Fruit fly (Drosophila melanogaster) whole organism, embryonic: ENCODE results near the gene CG17906.

ENCODE experiments used
- Adf1 ChIP-seq: fragments of 200-800 bp; sonication (Bioruptor generic); IDR thresholded peaks from 2 replicates; pipeline ENCODE4 v1.3.6; 2022; ENCODE audit warnings: missing biosample characterization, missing genetic modification characterization
- C15 ChIP-seq: fragments of 200-800 bp; sonication (Bioruptor generic); IDR thresholded peaks from 3 replicates; pipeline ENCODE4 v1.3.6; 2022; ENCODE audit warnings: missing biosample characterization, missing genetic modification characterization
- CG10267 ChIP-seq: fragments of 200-800 bp; sonication (Bioruptor generic); optimal IDR thresholded peaks from 2 replicates; lab custom pipeline; 2018; ENCODE audit warnings: missing biosample characterization, mild to moderate bottlenecking, missing genetic modification characterization, moderate library complexity
- CG10543 ChIP-seq: fragments of 200-800 bp; sonication (Bioruptor generic); optimal IDR thresholded peaks from 3 replicates; lab custom pipeline; 2017; ENCODE audit warnings: missing biosample characterization, mild to moderate bottlenecking, missing genetic modification characterization, moderate library complexity
- CG10654 ChIP-seq: fragments of 200-800 bp; sonication (Bioruptor generic); optimal IDR thresholded peaks from 2 replicates; lab custom pipeline; 2016; ENCODE audit warnings: missing biosample characterization, missing genetic modification characterization
- CG13894 ChIP-seq: fragments of 200-800 bp; sonication (Bioruptor generic); optimal IDR thresholded peaks from 3 replicates; lab custom pipeline; 2018; ENCODE audit warnings: missing biosample characterization, mild to moderate bottlenecking, missing genetic modification characterization, moderate library complexity
- CG15073 ChIP-seq: fragments of 200-800 bp; sonication (Bioruptor generic); optimal IDR thresholded peaks from 2 replicates; lab custom pipeline; 2016; ENCODE audit warnings: missing biosample characterization, missing genetic modification characterization
- CG17912 ChIP-seq: fragments of 200-800 bp; sonication (Bioruptor generic); optimal IDR thresholded peaks from 2 replicates; lab custom pipeline; 2018; ENCODE audit warnings: missing biosample characterization, mild to moderate bottlenecking, missing genetic modification characterization
- CG2202 ChIP-seq: fragments of 200-800 bp; sonication (Bioruptor generic); optimal IDR thresholded peaks from 2 replicates; lab custom pipeline; 2018; ENCODE audit warnings: missing biosample characterization, mild to moderate bottlenecking, missing genetic modification characterization
- CG4282 ChIP-seq: fragments of 200-800 bp; sonication (Bioruptor generic); optimal IDR thresholded peaks from 2 replicates; lab custom pipeline; 2016; ENCODE audit warnings: missing biosample characterization, missing genetic modification characterization
- CG4360 ChIP-seq: fragments of 200-800 bp; sonication (Bioruptor generic); IDR thresholded peaks from 2 replicates; pipeline ENCODE4 v1.3.6; 2022; ENCODE audit warnings: missing biosample characterization, missing genetic modification characterization
- CG6254 ChIP-seq: fragments of 200-800 bp; sonication (Bioruptor generic); optimal IDR thresholded peaks from 3 replicates; lab custom pipeline; 2017; ENCODE audit warnings: mild to moderate bottlenecking, missing biosample characterization, missing genetic modification reagents, missing genetic modification characterization
- CG8281 ChIP-seq: fragments of 200-800 bp; sonication (Bioruptor generic); optimal IDR thresholded peaks from 2 replicates; lab custom pipeline; 2018; ENCODE audit warnings: missing biosample characterization, mild to moderate bottlenecking, missing genetic modification characterization, moderate library complexity
- CG9797 ChIP-seq: fragments of 200-800 bp; sonication (Bioruptor generic); optimal IDR thresholded peaks from 3 replicates; lab custom pipeline; 2018; ENCODE audit warnings: missing biosample characterization, mild to moderate bottlenecking, missing genetic modification characterization
- CG9876 ChIP-seq: fragments of 200-800 bp; sonication (Bioruptor generic); optimal IDR thresholded peaks from 2 replicates; lab custom pipeline; 2016; ENCODE audit warnings: missing biosample characterization, missing genetic modification characterization
- CkIIα-i1 ChIP-seq: fragments of 200-800 bp; sonication (Bioruptor generic); IDR thresholded peaks from 2 replicates; pipeline ENCODE4 v1.3.6; 2022; ENCODE audit warnings: missing biosample characterization, missing genetic modification characterization
- D19A ChIP-seq: fragments of 200-800 bp; optimal IDR thresholded peaks from 3 replicates; lab custom pipeline; 2019; ENCODE audit warnings: missing biosample characterization, mild to moderate bottlenecking, missing genetic modification characterization, moderate library complexity
- HLH4C ChIP-seq: fragments of 200-800 bp; sonication (Bioruptor generic); IDR thresholded peaks from 3 replicates; pipeline ENCODE4 v1.3.6; 2022; ENCODE audit warnings: missing biosample characterization, missing genetic modification characterization; ENCODE audit not compliant: partially characterized antibody
- Hmx ChIP-seq: fragments of 200-800 bp; sonication (Bioruptor generic); optimal IDR thresholded peaks from 2 replicates; lab custom pipeline; 2016; ENCODE audit warnings: missing biosample characterization, missing genetic modification characterization
- Hr3 ChIP-seq: fragments of 200-800 bp; sonication (Bioruptor generic); optimal IDR thresholded peaks from 3 replicates; lab custom pipeline; 2016; ENCODE audit warnings: missing biosample characterization, missing genetic modification characterization
- Hsf ChIP-seq: fragments of 200-800 bp; sonication (Bioruptor generic); optimal IDR thresholded peaks from 3 replicates; lab custom pipeline; 2016; ENCODE audit warnings: missing biosample characterization, missing genetic modification characterization
- Lim3 ChIP-seq: fragments of 200-800 bp; sonication (Bioruptor generic); IDR thresholded peaks from 2 replicates; pipeline ENCODE4 v1.3.6; 2022; ENCODE audit warnings: missing biosample characterization, missing genetic modification characterization
- Mad ChIP-seq: fragments of 200-800 bp; sonication (Bioruptor generic); optimal IDR thresholded peaks from 2 replicates; lab custom pipeline; 2016; ENCODE audit warnings: missing biosample characterization, missing genetic modification characterization
- Mes4 ChIP-seq: fragments of 200-800 bp; sonication (Bioruptor generic); optimal IDR thresholded peaks from 2 replicates; lab custom pipeline; 2016; ENCODE audit warnings: missing biosample characterization, missing genetic modification characterization
- NC2α ChIP-seq: fragments of 200-800 bp; sonication (Bioruptor generic); optimal IDR thresholded peaks from 2 replicates; lab custom pipeline; 2016; ENCODE audit warnings: missing biosample characterization, missing genetic modification characterization
- Sox100B ChIP-seq: fragments of 200-800 bp; sonication (Bioruptor generic); optimal IDR thresholded peaks from 3 replicates; lab custom pipeline; 2018; ENCODE audit warnings: missing biosample characterization, mild to moderate bottlenecking, missing genetic modification characterization
- Spps ChIP-seq: fragments of 200-800 bp; sonication (Bioruptor generic); optimal IDR thresholded peaks from 2 replicates; lab custom pipeline; 2018; ENCODE audit warnings: missing biosample characterization, mild to moderate bottlenecking, missing genetic modification characterization
- Sry-β ChIP-seq: fragments of 200-800 bp; sonication (Bioruptor generic); optimal IDR thresholded peaks from 2 replicates; lab custom pipeline; 2018; ENCODE audit warnings: missing biosample characterization, mild to moderate bottlenecking, missing genetic modification characterization, moderate library complexity
- Ssrp ChIP-seq: fragments of 200-800 bp; sonication (Bioruptor generic); optimal IDR thresholded peaks from 2 replicates; lab custom pipeline; 2018; ENCODE audit warnings: missing biosample characterization, mild to moderate bottlenecking, missing genetic modification characterization, moderate library complexity
- al ChIP-seq: fragments of 200-800 bp; sonication (Bioruptor generic); IDR thresholded peaks from 2 replicates; pipeline ENCODE4 v1.3.6; 2022; ENCODE audit warnings: missing biosample characterization, missing genetic modification characterization
- az2 ChIP-seq: fragments of 200-800 bp; sonication (Bioruptor generic); optimal IDR thresholded peaks from 3 replicates; lab custom pipeline; 2016; ENCODE audit warnings: missing biosample characterization, missing genetic modification characterization
- br ChIP-seq: fragments of >200 bp; optimal IDR thresholded peaks from 2 replicates; lab custom pipeline; 2017
- ems ChIP-seq: fragments of 200-800 bp; sonication (Bioruptor generic); optimal IDR thresholded peaks from 3 replicates; lab custom pipeline; 2016; ENCODE audit warnings: missing biosample characterization, missing genetic modification characterization
- ftz-f1 ChIP-seq: fragments of 200-800 bp; sonication (Bioruptor generic); optimal IDR thresholded peaks from 2 replicates; lab custom pipeline; 2016; ENCODE audit warnings: missing biosample characterization, missing genetic modification characterization
- grau ChIP-seq: fragments of 200-800 bp; optimal IDR thresholded peaks from 3 replicates; lab custom pipeline; 2019; ENCODE audit warnings: missing biosample characterization, mild to moderate bottlenecking, missing genetic modification characterization, moderate library complexity
- odd ChIP-seq: fragments of 200-800 bp; sonication (Bioruptor generic); optimal IDR thresholded peaks from 2 replicates; lab custom pipeline; 2017; ENCODE audit warnings: missing biosample characterization, mild to moderate bottlenecking, missing genetic modification characterization
- prd ChIP-seq, 3 experiments: fragments of >200 bp in 2 of 3; fragments of 200-800 bp in 1 of 3; sonication (Bioruptor generic) in 1 of 3; optimal IDR thresholded peaks in 2 of 3; IDR thresholded peaks in 1 of 3; 2 replicates in 2 of 3; 3 replicates in 1 of 3; pipeline versions ENCODE4 v1.3.6 to Lab custom; 2017 to 2022; ENCODE audit warnings: missing biosample characterization in 1 of 3, missing genetic modification characterization in 1 of 3
- pzg ChIP-seq: fragments of 200-800 bp; sonication (Bioruptor generic); optimal IDR thresholded peaks from 3 replicates; lab custom pipeline; 2018; ENCODE audit warnings: missing biosample characterization, mild to moderate bottlenecking, missing genetic modification characterization, moderate library complexity
- repo ChIP-seq: fragments of 200-800 bp; sonication (Bioruptor generic); optimal IDR thresholded peaks from 2 replicates; lab custom pipeline; 2016; ENCODE audit warnings: missing biosample characterization, missing genetic modification characterization
- rib ChIP-seq: fragments of 200-800 bp; sonication (Bioruptor generic); IDR thresholded peaks from 2 replicates; pipeline ENCODE4 v1.3.6; 2022; ENCODE audit warnings: missing biosample characterization, missing genetic modification characterization
- sd ChIP-seq: fragments of 200-800 bp; sonication (Bioruptor generic); optimal IDR thresholded peaks from 3 replicates; lab custom pipeline; 2018; ENCODE audit warnings: missing biosample characterization, mild to moderate bottlenecking, missing genetic modification characterization, moderate library complexity
- sens ChIP-seq: fragments of 200-800 bp; sonication (Bioruptor generic); peaks from one replicate; lab custom pipeline; 2016; ENCODE audit warnings: missing biosample characterization, missing genetic modification characterization
- sim ChIP-seq: fragments of 200-800 bp; sonication (Bioruptor generic); IDR thresholded peaks from 2 replicates; pipeline ENCODE4 v1.3.6; 2022; ENCODE audit warnings: missing biosample characterization, missing genetic modification characterization
- so ChIP-seq: fragments of 200-800 bp; sonication (Bioruptor generic); IDR thresholded peaks from 3 replicates; pipeline ENCODE4 v1.3.6; 2022; ENCODE audit warnings: missing biosample characterization, missing genetic modification characterization
- sqz ChIP-seq: fragments of 200-800 bp; sonication (Bioruptor generic); optimal IDR thresholded peaks from 3 replicates; lab custom pipeline; 2018; ENCODE audit warnings: missing biosample characterization, mild to moderate bottlenecking, missing genetic modification characterization
- sug ChIP-seq: fragments of 200-800 bp; optimal IDR thresholded peaks from 2 replicates; lab custom pipeline; 2019; ENCODE audit warnings: missing biosample characterization, mild to moderate bottlenecking, missing genetic modification characterization, moderate library complexity
- tna ChIP-seq: fragments of 200-800 bp; sonication (Bioruptor generic); IDR thresholded peaks from 2 replicates; pipeline ENCODE4 v1.3.6; 2022; ENCODE audit warnings: missing biosample characterization, missing genetic modification characterization; ENCODE audit not compliant: partially characterized antibody
- tup ChIP-seq: fragments of 200-800 bp; sonication (Bioruptor generic); optimal IDR thresholded peaks from 2 replicates; lab custom pipeline; 2016; ENCODE audit warnings: missing biosample characterization, mild to moderate bottlenecking, missing genetic modification characterization, moderate library complexity
- unc-4 ChIP-seq: fragments of 200-800 bp; sonication (Bioruptor generic); IDR thresholded peaks from 2 replicates; pipeline ENCODE4 v1.3.6; 2022; ENCODE audit warnings: missing biosample characterization, missing genetic modification characterization; ENCODE audit not compliant: partially characterized antibody
- unpg ChIP-seq: fragments of 200-800 bp; sonication (Bioruptor generic); optimal IDR thresholded peaks from 3 replicates; lab custom pipeline; 2018; ENCODE audit warnings: missing biosample characterization, mild to moderate bottlenecking, missing genetic modification characterization, moderate library complexity
- zf30C ChIP-seq: fragments of 200-800 bp; sonication (Bioruptor generic); optimal IDR thresholded peaks from 3 replicates; lab custom pipeline; 2018; ENCODE audit warnings: missing biosample characterization, mild to moderate bottlenecking, missing genetic modification characterization

The CG17906 gene

dm6 chr2L:8997285-8997684 lies 3.1 kb downstream of the CG17906 start, which contains the start of the genes alien and CG18661 (continued):
- TF ChIP-seq CkIIα-i1 (GFP tag; lab: Robert Waterston, UW) (0 out of 2 replicates have a peak, but pooled peaks have one; percentile 64), CG6254 (no peak), Hr3 (GFP tag; lab: Kevin White, UChicago) (peak; percentile 64), prd (optimal IDR thresholded peaks at IDR 0.05; lab: Kevin White, UChicago) (no peak), prd (GFP tag; IDR thresholded peaks at IDR 0.05; lab: Robert Waterston, UW) (peak; percentile 95), sens (GFP tag; lab: Kevin White, UChicago) (peak; percentile 98), br (lab: Kevin White, UChicago) (no peak), az2 (GFP tag; lab: Kevin White, UChicago) (peak; percentile 65), CG13894 (tag; lab: Kevin White, UChicago) (peak; percentile 72), CG9876 (GFP tag; lab: Kevin White, UChicago) (peak; percentile 77), tup (GFP tag; lab: Kevin White, UChicago) (peak; percentile 57), ems (GFP tag; lab: Kevin White, UChicago) (peak; percentile 91), HLH4C (GFP tag; lab: Robert Waterston, UW) (peak; percentile 34; the same call in 1 of the 3 replicates), sim (GFP tag; lab: Robert Waterston, UW) (no peak), unc-4 (GFP tag; lab: Robert Waterston, UW) (peak; percentile 57), CG10543 (GFP tag; lab: Kevin White, UChicago) (peak; percentile 33), Mad (peak; percentile 64), CG4282 (GFP tag; lab: Kevin White, UChicago) (peak; percentile 88), CG10654 (GFP tag; lab: Kevin White, UChicago) (peak; percentile 81), unpg (GFP tag; lab: Kevin White, UChicago) (peak; percentile 70), Adf1 (GFP tag; lab: Robert Waterston, UW) (peak; percentile 55), Sry-β (GFP tag; lab: Kevin White, UChicago) (peak; percentile 70), CG9797 (GFP tag; lab: Kevin White, UChicago) (peak; percentile 80), tna (no peak), so (GFP tag; lab: Robert Waterston, UW) (peak; percentile 82), C15 (peak; percentile 86; the same call in 2 of the 3 replicates), al (GFP tag; lab: Robert Waterston, UW) (peak; percentile 88), Spps (tag; lab: Kevin White, UChicago) (no peak), CG2202 (tag; lab: Kevin White, UChicago) (no peak), CG10267 (peak; percentile 78), pzg (peak; percentile 86), D19A (tag; lab: Kevin White, UChicago) (peak; percentile 62), sd (tag; lab: Kevin White, UChicago) (peak; percentile 70), Hsf (GFP tag; lab: Kevin White, UChicago) (peak; percentile 85), ftz-f1 (peak; percentile 14), odd (GFP tag; lab: Kevin White, UChicago) (no peak), CG8281 (tag; lab: Kevin White, UChicago) (no peak), CG17912 (GFP tag; lab: Kevin White, UChicago) (peak; percentile 77), CG4360 (GFP tag; lab: Robert Waterston, UW) (no peak), Mes4 (GFP tag; lab: Kevin White, UChicago) (peak; percentile 29), Hmx (GFP tag; lab: Kevin White, UChicago) (peak; percentile 84), sqz (GFP tag; lab: Kevin White, UChicago) (peak; percentile 57), sug (peak; percentile 88), CG15073 (peak; percentile 15), rib (GFP tag; lab: Robert Waterston, UW) (peak; percentile 80; the same call in 1 of the 2 replicates), zf30C (GFP tag; lab: Kevin White, UChicago) (no peak), NC2α (GFP tag; lab: Kevin White, UChicago) (peak; percentile 36), Ssrp (peak; percentile 91), grau (tag; lab: Kevin White, UChicago) (peak; percentile 65), Lim3 (peak; percentile 82), Sox100B (GFP tag; lab: Kevin White, UChicago) (peak; percentile 49), repo (GFP tag; lab: Kevin White, UChicago) (peak; percentile 84)
